Fruit fly (Drosophila melanogaster) whole organism, embryonic: ENCODE measurements around the gene CG14110.

Experiments used
- ATbp ChIP-seq: fragments of 200-800 bp; sonication (Bioruptor generic); optimal IDR thresholded peaks from 2 replicates; lab custom pipeline; 2017; ENCODE audit warnings: missing biosample characterization, mild to moderate bottlenecking, missing genetic modification characterization, missing genetic modification reagents
- Atf3 ChIP-seq: fragments of 200-800 bp; sonication (Bioruptor generic); optimal IDR thresholded peaks from 3 replicates; lab custom pipeline; 2016; ENCODE audit warnings: missing biosample characterization, missing genetic modification characterization
- Atf6 ChIP-seq: fragments of 200-800 bp; sonication (Bioruptor generic); IDR thresholded peaks from 2 replicates; pipeline ENCODE4 v1.3.6; 2022; ENCODE audit warnings: missing biosample characterization, missing genetic modification characterization
- Bgb ChIP-seq: fragments of 200-800 bp; sonication (Bioruptor generic); IDR thresholded peaks from 2 replicates; pipeline ENCODE4 v1.3.6; 2022; ENCODE audit warnings: missing biosample characterization, missing genetic modification characterization; ENCODE audit not compliant: partially characterized antibody
- CG11695 ChIP-seq: fragments of 200-800 bp; sonication (Bioruptor generic); IDR thresholded peaks from 3 replicates; pipeline ENCODE4 v1.3.6; 2022; ENCODE audit warnings: missing biosample characterization, missing genetic modification characterization
- CG13424 ChIP-seq: fragments of 200-800 bp; sonication (Bioruptor generic); optimal IDR thresholded peaks from 2 replicates; lab custom pipeline; 2019; ENCODE audit warnings: missing biosample characterization, mild to moderate bottlenecking, missing genetic modification characterization, moderate library complexity
- CG13894 ChIP-seq: fragments of 200-800 bp; sonication (Bioruptor generic); optimal IDR thresholded peaks from 3 replicates; lab custom pipeline; 2018; ENCODE audit warnings: missing biosample characterization, mild to moderate bottlenecking, missing genetic modification characterization, moderate library complexity
- CG14965 ChIP-seq: fragments of 200-800 bp; sonication (Bioruptor generic); optimal IDR thresholded peaks from 2 replicates; lab custom pipeline; 2016; ENCODE audit warnings: missing biosample characterization, missing genetic modification characterization, borderline replicate concordance
- CG15011 ChIP-seq: fragments of 200-800 bp; sonication (Bioruptor generic); optimal IDR thresholded peaks from 3 replicates; lab custom pipeline; 2018; ENCODE audit warnings: missing biosample characterization, mild to moderate bottlenecking, missing genetic modification characterization
- CG15269 ChIP-seq: fragments of 200-800 bp; sonication (Bioruptor generic); optimal IDR thresholded peaks from 2 replicates; lab custom pipeline; 2018; ENCODE audit warnings: missing biosample characterization, mild to moderate bottlenecking, missing genetic modification characterization, moderate library complexity
- CG1792 ChIP-seq: fragments of 200-800 bp; sonication (Bioruptor generic); optimal IDR thresholded peaks from 2 replicates; lab custom pipeline; 2016; ENCODE audit warnings: missing biosample characterization, missing genetic modification characterization
- CG1832 ChIP-seq: fragments of 200-800 bp; sonication (Bioruptor generic); optimal IDR thresholded peaks from 2 replicates; lab custom pipeline; 2017; ENCODE audit warnings: missing biosample characterization, mild to moderate bottlenecking, missing genetic modification characterization, inconsistent platforms
- CG3995 ChIP-seq: fragments of 200-800 bp; sonication (Bioruptor generic); optimal IDR thresholded peaks from 3 replicates; lab custom pipeline; 2016; ENCODE audit warnings: missing biosample characterization, missing genetic modification characterization
- CG4360 ChIP-seq: fragments of 200-800 bp; sonication (Bioruptor generic); IDR thresholded peaks from 2 replicates; pipeline ENCODE4 v1.3.6; 2022; ENCODE audit warnings: missing biosample characterization, missing genetic modification characterization
- CG4730 ChIP-seq: fragments of 200-800 bp; sonication (Bioruptor generic); IDR thresholded peaks from 2 replicates; pipeline ENCODE4 v1.3.6; 2022; ENCODE audit warnings: missing biosample characterization, missing genetic modification characterization
- CG7357 ChIP-seq: fragments of 200-800 bp; sonication (Bioruptor generic); IDR thresholded peaks from 3 replicates; pipeline ENCODE4 v1.3.6; 2022; ENCODE audit warnings: missing biosample characterization, missing genetic modification characterization
- CG7987 ChIP-seq: fragments of 200-800 bp; sonication (Bioruptor generic); optimal IDR thresholded peaks from 2 replicates; lab custom pipeline; 2018; ENCODE audit warnings: missing biosample characterization, mild to moderate bottlenecking, missing genetic modification characterization, moderate library complexity
- CG8765 ChIP-seq: fragments of 200-800 bp; sonication (Bioruptor generic); IDR thresholded peaks from 2 replicates; pipeline ENCODE4 v1.3.6; 2022; ENCODE audit warnings: missing biosample characterization, missing genetic modification characterization
- Dfd ChIP-seq, 2 experiments: fragments of >200 bp; optimal IDR thresholded peaks; 2 replicates each; lab custom pipeline; 2017; ENCODE audit warnings: missing biosample characterization in 2 of 2, missing genetic modification characterization in 2 of 2
- E2f2 ChIP-seq: fragments of 200-800 bp; sonication (Bioruptor generic); IDR thresholded peaks from 2 replicates; pipeline ENCODE4 v1.3.6; 2022; ENCODE audit warnings: missing biosample characterization, missing genetic modification characterization
- Hmx ChIP-seq: fragments of 200-800 bp; sonication (Bioruptor generic); optimal IDR thresholded peaks from 2 replicates; lab custom pipeline; 2016; ENCODE audit warnings: missing biosample characterization, missing genetic modification characterization
- Hr51 ChIP-seq, 2 experiments: fragments of 200-800 bp; sonication (Bioruptor generic); optimal IDR thresholded peaks; 2 replicates in 1 of 2; 3 replicates in 1 of 2; lab custom pipeline; 2016 to 2018; ENCODE audit warnings: missing biosample characterization in 2 of 2, missing genetic modification characterization in 2 of 2, mild to moderate bottlenecking in 1 of 2, moderate library complexity in 1 of 2
- Hsf ChIP-seq: fragments of 200-800 bp; sonication (Bioruptor generic); optimal IDR thresholded peaks from 3 replicates; lab custom pipeline; 2016; ENCODE audit warnings: missing biosample characterization, missing genetic modification characterization
- Kr ChIP-seq: fragments of 200-800 bp; sonication (Bioruptor generic); optimal IDR thresholded peaks from 2 replicates; lab custom pipeline; 2017; ENCODE audit warnings: missing biosample characterization, mild to moderate bottlenecking, missing genetic modification characterization
- Lpt ChIP-seq: fragments of >200 bp; optimal IDR thresholded peaks from 2 replicates; lab custom pipeline; 2018; ENCODE audit warnings: missing biosample characterization, missing genetic modification characterization
- Med ChIP-seq: fragments of 200-800 bp; sonication (Bioruptor generic); peaks from one replicate; lab custom pipeline; 2016; ENCODE audit warnings: missing biosample characterization, missing genetic modification characterization, mild to moderate bottlenecking, inconsistent platforms, moderate library complexity
- Neu2 ChIP-seq: fragments of 200-800 bp; sonication (Bioruptor generic); optimal IDR thresholded peaks from 3 replicates; lab custom pipeline; 2016; ENCODE audit warnings: missing biosample characterization, missing genetic modification characterization, borderline replicate concordance
- NfI ChIP-seq: fragments of 200-800 bp; sonication (Bioruptor generic); optimal IDR thresholded peaks from 3 replicates; lab custom pipeline; 2018; ENCODE audit warnings: missing biosample characterization, mild to moderate bottlenecking, missing genetic modification characterization, moderate library complexity
- Poxn ChIP-seq: fragments of 200-800 bp; sonication (Bioruptor generic); IDR thresholded peaks from 2 replicates; pipeline ENCODE4 v1.3.6; 2022; ENCODE audit warnings: missing biosample characterization, missing genetic modification characterization
- Tbp ChIP-seq: fragments of >200 bp; optimal IDR thresholded peaks from 2 replicates; lab custom pipeline; 2018; ENCODE audit warnings: missing biosample characterization, missing genetic modification characterization
- cas ChIP-seq: fragments of 200-800 bp; sonication (Bioruptor generic); IDR thresholded peaks from 2 replicates; pipeline ENCODE4 v1.3.6; 2022; ENCODE audit warnings: missing biosample characterization, missing genetic modification characterization
- caup ChIP-seq: fragments of 200-800 bp; sonication (Bioruptor generic); optimal IDR thresholded peaks from 3 replicates; lab custom pipeline; 2017; ENCODE audit warnings: missing biosample characterization, mild to moderate bottlenecking, missing genetic modification characterization, moderate library complexity; ENCODE audit not compliant: severe bottlenecking
- crc ChIP-seq: fragments of 200-800 bp; sonication (Bioruptor generic); optimal IDR thresholded peaks from 2 replicates; lab custom pipeline; 2016; ENCODE audit warnings: missing biosample characterization, missing genetic modification characterization
- eve ChIP-seq, 2 experiments: fragments of >200 bp; optimal IDR thresholded peaks; 2 replicates each; lab custom pipeline; 2017; ENCODE audit warnings: missing biosample characterization in 2 of 2, missing genetic modification characterization in 2 of 2
- exex ChIP-seq: fragments of 200-800 bp; sonication (Bioruptor generic); optimal IDR thresholded peaks from 4 replicates; lab custom pipeline; 2018; ENCODE audit warnings: missing biosample characterization, mild to moderate bottlenecking, missing genetic modification characterization, moderate library complexity
- gt ChIP-seq: fragments of 200-800 bp; sonication (Bioruptor generic); IDR thresholded peaks from 2 replicates; pipeline ENCODE4 v1.3.6; 2022; ENCODE audit warnings: missing biosample characterization, missing genetic modification characterization
- nau ChIP-seq: fragments of 200-800 bp; sonication (Bioruptor generic); optimal IDR thresholded peaks from 3 replicates; lab custom pipeline; 2017; ENCODE audit warnings: missing biosample characterization, mild to moderate bottlenecking, missing genetic modification characterization, missing genetic modification reagents
- onecut ChIP-seq: fragments of 200-800 bp; sonication (Bioruptor generic); IDR thresholded peaks from 2 replicates; pipeline ENCODE4 v1.3.6; 2022; ENCODE audit warnings: missing biosample characterization, missing genetic modification characterization
- org-1 ChIP-seq: fragments of 200-800 bp; sonication (Bioruptor generic); optimal IDR thresholded peaks from 2 replicates; lab custom pipeline; 2017; ENCODE audit warnings: missing biosample characterization, missing genetic modification characterization
- pita ChIP-seq: fragments of 200-800 bp; sonication (Bioruptor generic); optimal IDR thresholded peaks from 2 replicates; lab custom pipeline; 2017; ENCODE audit warnings: missing biosample characterization, mild to moderate bottlenecking, missing genetic modification characterization
- pros ChIP-seq: fragments of 200-800 bp; sonication (Bioruptor generic); optimal IDR thresholded peaks from 3 replicates; lab custom pipeline; 2019; ENCODE audit warnings: missing biosample characterization, mild to moderate bottlenecking, missing genetic modification characterization, moderate library complexity
- pzg ChIP-seq: fragments of 200-800 bp; sonication (Bioruptor generic); optimal IDR thresholded peaks from 3 replicates; lab custom pipeline; 2018; ENCODE audit warnings: missing biosample characterization, mild to moderate bottlenecking, missing genetic modification characterization, moderate library complexity
- run ChIP-seq: fragments of 200-800 bp; sonication (Bioruptor generic); optimal IDR thresholded peaks from 3 replicates; lab custom pipeline; 2018; ENCODE audit warnings: missing biosample characterization, mild to moderate bottlenecking, missing genetic modification characterization
- sd ChIP-seq: fragments of 200-800 bp; sonication (Bioruptor generic); optimal IDR thresholded peaks from 3 replicates; lab custom pipeline; 2018; ENCODE audit warnings: missing biosample characterization, mild to moderate bottlenecking, missing genetic modification characterization, moderate library complexity
- sens-2 ChIP-seq: fragments of 200-800 bp; sonication (Bioruptor generic); IDR thresholded peaks from 2 replicates; pipeline ENCODE4 v1.3.6; 2022; ENCODE audit warnings: missing biosample characterization, missing genetic modification characterization
- ssp ChIP-seq: fragments of 200-800 bp; sonication (Bioruptor generic); IDR thresholded peaks from 2 replicates; pipeline ENCODE4 v1.3.6; 2022; ENCODE audit warnings: missing biosample characterization, missing genetic modification characterization
- tgo ChIP-seq: fragments of 200-800 bp; sonication (Bioruptor generic); IDR thresholded peaks from 3 replicates; pipeline ENCODE4 v1.3.6; 2022; ENCODE audit warnings: missing biosample characterization, missing genetic modification characterization
- tin ChIP-seq: fragments of 200-800 bp; sonication (Bioruptor generic); optimal IDR thresholded peaks from 3 replicates; lab custom pipeline; 2016; ENCODE audit warnings: missing biosample characterization, missing genetic modification characterization
- tll ChIP-seq, 2 experiments: fragments of 200-800 bp in 1 of 2; fragments of >200 bp in 1 of 2; sonication (Bioruptor generic) in 1 of 2; optimal IDR thresholded peaks; 2 replicates each; lab custom pipeline; 2017 to 2019; ENCODE audit warnings: missing biosample characterization in 2 of 2, missing genetic modification characterization in 2 of 2, mild to moderate bottlenecking in 1 of 2, moderate library complexity in 1 of 2
- toy ChIP-seq: fragments of 200-800 bp; sonication (Bioruptor generic); IDR thresholded peaks from 2 replicates; pipeline ENCODE4 v1.3.6; 2022; ENCODE audit warnings: missing biosample characterization, missing genetic modification characterization
- yki ChIP-seq: fragments of >200 bp; optimal IDR thresholded peaks from 3 replicates; lab custom pipeline; 2018
- zf30C ChIP-seq: fragments of 200-800 bp; sonication (Bioruptor generic); optimal IDR thresholded peaks from 3 replicates; lab custom pipeline; 2018; ENCODE audit warnings: missing biosample characterization, mild to moderate bottlenecking, missing genetic modification characterization

Gene CG14110

DNA sequence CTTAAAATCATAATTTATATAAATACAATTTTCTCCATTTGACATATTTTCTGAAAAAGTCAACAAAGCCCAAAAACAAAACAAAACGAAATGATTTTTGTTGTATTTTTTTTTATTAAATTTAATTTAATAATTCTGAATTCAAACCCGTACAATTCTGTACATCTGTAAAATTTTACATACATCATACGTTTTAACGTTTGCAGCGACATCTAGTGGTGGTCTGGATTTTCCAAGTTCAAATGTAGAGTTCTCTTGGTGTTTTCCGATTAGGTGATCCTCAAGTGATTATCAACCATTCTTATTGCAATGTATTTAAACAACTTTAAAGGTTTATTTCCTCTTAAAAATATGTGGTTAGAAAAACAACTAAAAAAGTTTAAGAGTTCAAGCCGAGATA is 26.4 kb downstream of the CG14110 start (continued):
- TF ChIP-seq Poxn (GFP tag; lab: Robert Waterston, UW) (no peak), Hsf (peak; percentile 50), CG4730 (no peak), pros (GFP tag; lab: Kevin White, UChicago) (no peak), nau (no peak), org-1 (GFP tag; lab: Kevin White, UChicago) (no peak), CG1792 (GFP tag; lab: Kevin White, UChicago) (no peak), CG14965 (no peak), zf30C (GFP tag; lab: Kevin White, UChicago) (no peak), CG15011 (GFP tag; lab: Kevin White, UChicago) (no peak), tgo (0 out of 3 replicates have a peak, but pooled peaks have one; percentile 23), CG11695 (GFP tag; lab: Robert Waterston, UW) (no peak), CG3995 (GFP tag; lab: Kevin White, UChicago) (peak; percentile 77), Hmx (GFP tag; lab: Kevin White, UChicago) (no peak), cas (GFP tag; lab: Robert Waterston, UW) (no peak), NfI (GFP tag; lab: Kevin White, UChicago) (peak; percentile 32), run (tag; lab: Kevin White, UChicago) (no peak), tll (GFP tag; optimal IDR thresholded peaks at IDR 0.05; lab: Kevin White, UChicago) (no peak), Bgb (GFP tag; lab: Robert Waterston, UW) (peak; percentile 62), sd (tag; lab: Kevin White, UChicago) (no peak), gt (GFP tag; lab: Robert Waterston, UW) (no peak), CG1832 (GFP tag; lab: Kevin White, UChicago) (no peak), Atf6 (GFP tag; lab: Robert Waterston, UW) (no peak), CG15269 (tag; lab: Kevin White, UChicago) (no peak), Lpt (GFP tag; lab: Kevin White, UChicago) (no peak), Med (GFP tag; lab: Kevin White, UChicago) (peak; percentile 90), CG13894 (tag; lab: Kevin White, UChicago) (no peak), yki (peak; percentile 19), sens-2 (GFP tag; lab: Robert Waterston, UW) (no peak), onecut (GFP tag; lab: Robert Waterston, UW) (0 out of 2 replicates have a peak, but pooled peaks have one; percentile 17), Tbp (GFP tag; lab: Kevin White, UChicago) (no peak), ATbp (GFP tag; lab: Kevin White, UChicago) (no peak), caup (no peak), pzg (no peak), tin (peak; percentile 43), Kr (GFP tag; lab: Kevin White, UChicago) (no peak), CG7357 (GFP tag; lab: Robert Waterston, UW) (no peak), toy (no peak), E2f2 (GFP tag; lab: Robert Waterston, UW) (no peak), CG13424 (tag; lab: Kevin White, UChicago) (peak; percentile 7), crc (GFP tag; lab: Kevin White, UChicago) (no peak), ssp (GFP tag; lab: Robert Waterston, UW) (no peak), exex (tag; lab: Kevin White, UChicago) (no peak), CG4360 (GFP tag; lab: Robert Waterston, UW) (no peak), pita (GFP tag; lab: Kevin White, UChicago) (peak; percentile 50), Neu2 (GFP tag; lab: Kevin White, UChicago) (no peak), CG7987 (no peak), eve (GFP tag; optimal IDR thresholded peaks at IDR 0.05; lab: Kevin White, UChicago) (no peak), Atf3 (no peak), Dfd (GFP tag; optimal IDR thresholded peaks at IDR 0.05; lab: Kevin White, UChicago) (no peak), Hr51 (GFP tag; optimal IDR thresholded peaks at IDR 0.05; lab: Kevin White, UChicago) (no peak), CG8765 (GFP tag; lab: Robert Waterston, UW) (no peak)
